Fruit fly (Drosophila melanogaster): ENCODE data around the gene Sprn.

DNA sequence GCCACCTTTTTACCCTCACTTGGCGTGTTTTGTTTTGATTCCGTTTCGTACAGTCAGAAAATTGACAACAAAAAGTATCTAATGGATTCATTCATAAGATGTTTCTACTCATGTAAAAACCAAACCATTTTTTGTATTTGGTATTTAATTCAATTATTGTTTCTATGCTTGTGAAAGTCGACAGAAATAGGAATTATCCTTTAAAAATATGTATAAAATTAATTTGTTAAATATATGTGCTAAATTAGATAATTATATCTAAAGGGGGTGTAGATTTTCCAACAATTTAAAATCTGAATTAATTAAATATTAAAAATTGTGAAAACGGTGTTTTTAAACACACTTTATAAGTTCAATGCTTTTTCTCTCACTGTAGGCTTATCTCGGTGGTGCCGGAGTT, 15.3 kb upstream of the Sprn start:
- TF ChIP-seq Hnf4 (GFP tag; optimal IDR thresholded peaks at IDR 0.05) (no peak), pan (optimal IDR thresholded peaks at IDR 0.05) (no peak), Mio (GFP tag; optimal IDR thresholded peaks at IDR 0.05) (no peak), Myc (optimal IDR thresholded peaks at IDR 0.05) (no peak), OdsH (GFP tag; optimal IDR thresholded peaks at IDR 0.05) (no peak), Rel (GFP tag; optimal IDR thresholded peaks at IDR 0.05) (no peak), Rel (tag; optimal IDR thresholded peaks at IDR 0.05) (no peak), Dif (GFP tag; optimal IDR thresholded peaks at IDR 0.05; ENCODE audit: partially characterized antibody) (no peak), fru (GFP tag; optimal IDR thresholded peaks at IDR 0.05) (no peak), foxo (GFP tag; optimal IDR thresholded peaks at IDR 0.05) (no peak), br (GFP tag; optimal IDR thresholded peaks at IDR 0.05) (no peak), dsf (GFP tag; optimal IDR thresholded peaks at IDR 0.05; ENCODE audit: borderline replicate concordance) (no peak), h (GFP tag; optimal IDR thresholded peaks at IDR 0.05) (no peak)

Data from whole organism, wandering third instar larva.